Worm (Caenorhabditis elegans) whole organism, mixed stage, embryonic: ENCODE measurements around the gene C18B2.2.

ENCODE experiments used
- lin-13 ChIP-seq: fragments of 150-350 bp; optimal IDR thresholded peaks from 2 replicates; lab custom pipeline; 2014; ENCODE audit warnings: missing biosample characterization, missing genetic modification characterization
- snpc-4 ChIP-seq: fragments of 150-350 bp; optimal IDR thresholded peaks from 2 replicates; lab custom pipeline; 2014; ENCODE audit warnings: missing biosample characterization, missing genetic modification characterization

DNA sequence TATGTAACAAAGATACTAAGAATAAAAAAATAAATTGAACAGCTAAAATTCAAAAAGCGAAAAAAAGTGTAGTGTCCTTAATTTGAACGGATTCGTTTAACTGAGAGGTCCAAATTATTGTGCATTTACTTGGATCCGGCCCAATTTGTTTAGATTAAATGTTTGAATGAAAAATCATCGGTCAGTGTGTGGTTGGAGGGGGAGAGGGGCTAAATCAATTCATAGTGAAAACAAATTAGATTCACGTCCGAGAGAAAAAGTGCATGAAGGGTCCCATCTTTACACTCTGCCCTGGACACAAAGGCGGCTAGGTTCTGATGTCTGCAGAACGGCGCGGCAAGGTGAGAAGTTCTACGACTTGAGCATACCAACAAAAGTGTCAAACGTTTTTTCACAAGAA is 4.4 kb upstream of the C18B2.2 start:
- TF ChIP-seq snpc-4 (tag; lab: Kevin White, UChicago) (no peak), lin-13 (tag; lab: Kevin White, UChicago) (no peak)
